Fruit fly (Drosophila melanogaster): ENCODE measurements around the gene CG7789.

- no peak for TF ChIP-seq Dll (optimal IDR thresholded peaks at IDR 0.05)
- no peak for TF ChIP-seq psq (optimal IDR thresholded peaks at IDR 0.05)
- no peak for TF ChIP-seq pan (optimal IDR thresholded peaks at IDR 0.05)
- TF ChIP-seq CG8478 (optimal IDR thresholded peaks at IDR 0.05): no peak
- TF ChIP-seq EcR (GFP tag; optimal IDR thresholded peaks at IDR 0.05): no peak
- no peak for TF ChIP-seq usp (GFP tag; optimal IDR thresholded peaks at IDR 0.05)
Measured at dm6 chr3R:29781874-29782273, 21.1 kb upstream of the CG7789 start.
